Worm (Caenorhabditis elegans): Measurements from ENCODE around the gene sru-28.

sru-28 gene

ce11 chrV:1499140-1499539, 7.0 kb upstream of the sru-28 start, which contains the start of gene sru-27:
Gene sru-27, plus strand, starts transcription at chrV:1499440.
- TF ChIP-seq tbx-37 (GFP tag; conservative IDR thresholded peaks at IDR 0.05) = no peak
- no peak for TF ChIP-seq hmg-4 (GFP tag; optimal IDR thresholded peaks at IDR 0.05)
- TF ChIP-seq ets-7 (tag; optimal IDR thresholded peaks at IDR 0.05) = no peak
- no peak for TF ChIP-seq B0310.2 (tag; optimal IDR thresholded peaks at IDR 0.05)
- TF ChIP-seq ceh-36 (tag; optimal IDR thresholded peaks at IDR 0.05) = no peak
- no peak for TF ChIP-seq hmbx-1 (tag; optimal IDR thresholded peaks at IDR 0.05)
- no peak for TF ChIP-seq flt-1 (GFP tag; IDR thresholded peaks at IDR 0.05)
- TF ChIP-seq aly-1 (tag; optimal IDR thresholded peaks at IDR 0.05) = no peak
- TF ChIP-seq ama-1 (optimal IDR thresholded peaks at IDR 0.05) = no peak
- no peak for TF ChIP-seq tbx-11 (GFP tag; IDR thresholded peaks at IDR 0.05)
- no peak for TF ChIP-seq hnd-1 (tag; optimal IDR thresholded peaks at IDR 0.05)

- TF ChIP-seq aly-1 (tag; optimal IDR thresholded peaks at IDR 0.05) = no peak
Measured at ce11 chrV:1511537-1511936, 5.4 kb downstream of the sru-28 start, which contains the start of gene nhr-260. Gene nhr-260, minus strand, starts transcription at chrV:1511637.

ce11 chrV:1521845-1522244, 15.8 kb downstream of the sru-28 start, which contains the start of gene str-240:
Gene str-240, minus strand, starts transcription at chrV:1521945.
- no peak for TF ChIP-seq tbx-11 (GFP tag; IDR thresholded peaks at IDR 0.05)
- TF ChIP-seq tbx-37 (GFP tag; conservative IDR thresholded peaks at IDR 0.05) = no peak
- no peak for TF ChIP-seq pes-1 (GFP tag; IDR thresholded peaks at IDR 0.05)
- TF ChIP-seq hnd-1 (tag; optimal IDR thresholded peaks at IDR 0.05) = no peak
- TF ChIP-seq scrt-1 (GFP tag; IDR thresholded peaks at IDR 0.05) = no peak
- no peak for TF ChIP-seq sea-1 (GFP tag; conservative IDR thresholded peaks at IDR 0.05)

ce11 chrV:1522485-1522884, 16.4 kb downstream of the sru-28 start, which contains the start of gene str-243:
Gene str-243, plus strand, starts transcription at chrV:1522785.
- TF ChIP-seq aly-1 (tag; optimal IDR thresholded peaks at IDR 0.05) = no peak
- no peak for TF ChIP-seq flt-1 (GFP tag; IDR thresholded peaks at IDR 0.05)
- TF ChIP-seq tbx-11 (GFP tag; IDR thresholded peaks at IDR 0.05) = no peak
- no peak for TF ChIP-seq hmg-4 (GFP tag; optimal IDR thresholded peaks at IDR 0.05)
- TF ChIP-seq sea-1 (GFP tag; conservative IDR thresholded peaks at IDR 0.05) = no peak
- TF ChIP-seq scrt-1 (GFP tag; IDR thresholded peaks at IDR 0.05) = no peak
- TF ChIP-seq ceh-36 (tag; optimal IDR thresholded peaks at IDR 0.05) = no peak

ce11 chrV:1527985-1528384, 21.9 kb downstream of the sru-28 start, which contains the start of gene str-236:
Gene str-236, minus strand, starts transcription at chrV:1528085.
- TF ChIP-seq tbx-11 (GFP tag; IDR thresholded peaks at IDR 0.05) (no peak), sea-1 (GFP tag; conservative IDR thresholded peaks at IDR 0.05) (no peak), tra-4 (tag; optimal IDR thresholded peaks at IDR 0.05) (no peak), pes-1 (GFP tag; IDR thresholded peaks at IDR 0.05) (no peak)

- TF ChIP-seq hnd-1 (tag; optimal IDR thresholded peaks at IDR 0.05) (no peak), B0310.2 (tag; optimal IDR thresholded peaks at IDR 0.05) (no peak), F13C5.2 (tag; optimal IDR thresholded peaks at IDR 0.05) (no peak), tbx-37 (GFP tag; conservative IDR thresholded peaks at IDR 0.05) (no peak), sea-1 (GFP tag; conservative IDR thresholded peaks at IDR 0.05) (no peak), tbx-11 (GFP tag; IDR thresholded peaks at IDR 0.05) (no peak), ceh-36 (tag; optimal IDR thresholded peaks at IDR 0.05) (no peak), hmg-4 (GFP tag; optimal IDR thresholded peaks at IDR 0.05) (no peak), tra-4 (tag; optimal IDR thresholded peaks at IDR 0.05) (no peak), ets-7 (tag; optimal IDR thresholded peaks at IDR 0.05) (no peak), hmbx-1 (tag; optimal IDR thresholded peaks at IDR 0.05) (no peak), aly-1 (tag; optimal IDR thresholded peaks at IDR 0.05) (no peak), ceh-13 (GFP tag; optimal IDR thresholded peaks at IDR 0.05) (no peak), pes-1 (GFP tag; IDR thresholded peaks at IDR 0.05) (no peak), flt-1 (GFP tag; IDR thresholded peaks at IDR 0.05) (no peak), ama-1 (optimal IDR thresholded peaks at IDR 0.05) (no peak), scrt-1 (GFP tag; IDR thresholded peaks at IDR 0.05) (no peak)
Measured at ce11 chrV:1531159-1531558, 25.1 kb downstream of the sru-28 start, which contains the start of gene K02H11.4. Gene K02H11.4, minus strand, starts transcription at chrV:1531259.

ce11 chrV:1532455-1532854, 26.4 kb downstream of the sru-28 start:
- TF ChIP-seq hmbx-1 (tag; optimal IDR thresholded peaks at IDR 0.05) = no peak
- TF ChIP-seq B0310.2 (tag; optimal IDR thresholded peaks at IDR 0.05) = no peak
- no peak for TF ChIP-seq flt-1 (GFP tag; IDR thresholded peaks at IDR 0.05)
- no peak for TF ChIP-seq F13C5.2 (tag; optimal IDR thresholded peaks at IDR 0.05)
- no peak for TF ChIP-seq aly-1 (tag; optimal IDR thresholded peaks at IDR 0.05)
- TF ChIP-seq tra-4 (tag; optimal IDR thresholded peaks at IDR 0.05) = no peak

- TF ChIP-seq sea-1 (GFP tag; conservative IDR thresholded peaks at IDR 0.05) (no peak), ama-1 (optimal IDR thresholded peaks at IDR 0.05) (no peak), hnd-1 (tag; optimal IDR thresholded peaks at IDR 0.05) (no peak), aly-1 (tag; optimal IDR thresholded peaks at IDR 0.05) (no peak), B0310.2 (tag; optimal IDR thresholded peaks at IDR 0.05) (no peak), hmbx-1 (tag; optimal IDR thresholded peaks at IDR 0.05) (no peak), tbx-37 (GFP tag; conservative IDR thresholded peaks at IDR 0.05) (no peak), ets-7 (tag; optimal IDR thresholded peaks at IDR 0.05) (no peak), tbx-11 (GFP tag; IDR thresholded peaks at IDR 0.05) (no peak), scrt-1 (GFP tag; IDR thresholded peaks at IDR 0.05) (no peak), flt-1 (GFP tag; IDR thresholded peaks at IDR 0.05) (no peak), ceh-13 (GFP tag; optimal IDR thresholded peaks at IDR 0.05) (no peak), F13C5.2 (tag; optimal IDR thresholded peaks at IDR 0.05) (no peak), tra-4 (tag; optimal IDR thresholded peaks at IDR 0.05) (no peak), hmg-4 (GFP tag; optimal IDR thresholded peaks at IDR 0.05) (no peak), ceh-36 (tag; optimal IDR thresholded peaks at IDR 0.05) (no peak), pes-1 (GFP tag; IDR thresholded peaks at IDR 0.05) (no peak)
Measured at ce11 chrV:1534315-1534714, 28.2 kb downstream of the sru-28 start, which contains the start of gene trx-5. Gene trx-5, minus strand, starts transcription at chrV:1534415.
